Fruit fly (Drosophila melanogaster) whole organism, embryonic: Measurements from ENCODE around the gene CG5986.

Experiments
- Antp ChIP-seq: fragments of 200-800 bp; sonication (Bioruptor generic); optimal IDR thresholded peaks from 3 replicates; lab custom pipeline; 2016; ENCODE audit warnings: missing biosample characterization, missing genetic modification characterization
- CG10267 ChIP-seq: fragments of 200-800 bp; sonication (Bioruptor generic); optimal IDR thresholded peaks from 2 replicates; lab custom pipeline; 2018; ENCODE audit warnings: missing biosample characterization, mild to moderate bottlenecking, missing genetic modification characterization, moderate library complexity
- CG10543 ChIP-seq: fragments of 200-800 bp; sonication (Bioruptor generic); optimal IDR thresholded peaks from 3 replicates; lab custom pipeline; 2017; ENCODE audit warnings: missing biosample characterization, mild to moderate bottlenecking, missing genetic modification characterization, moderate library complexity
- CG10959 ChIP-seq: fragments of 200-800 bp; sonication (Bioruptor generic); IDR thresholded peaks from 2 replicates; pipeline ENCODE4 v1.3.6; 2022; ENCODE audit warnings: missing biosample characterization, missing genetic modification characterization
- CG11093 ChIP-seq: fragments of 200-800 bp; sonication (Bioruptor generic); IDR thresholded peaks from 3 replicates; pipeline ENCODE4 v1.3.6; 2022; ENCODE audit warnings: missing biosample characterization, missing genetic modification characterization
- CG13624 ChIP-seq: fragments of 200-800 bp; sonication (Bioruptor generic); optimal IDR thresholded peaks from 2 replicates; lab custom pipeline; 2016; ENCODE audit warnings: missing biosample characterization, missing genetic modification characterization
- CG1647 ChIP-seq: fragments of 200-800 bp; sonication (Bioruptor generic); optimal IDR thresholded peaks from 3 replicates; lab custom pipeline; 2016; ENCODE audit warnings: missing biosample characterization, missing genetic modification characterization
- CG16779 ChIP-seq: fragments of 200-800 bp; sonication (Bioruptor generic); IDR thresholded peaks from 2 replicates; pipeline ENCODE4 v1.3.6; 2022; ENCODE audit warnings: missing biosample characterization, missing genetic modification characterization
- CG16813 ChIP-seq: fragments of 200-800 bp; sonication (Bioruptor generic); IDR thresholded peaks from 3 replicates; pipeline ENCODE4 v1.3.6; 2022; ENCODE audit warnings: missing biosample characterization, missing genetic modification characterization; ENCODE audit not compliant: partially characterized antibody
- CG2116 ChIP-seq: fragments of 200-800 bp; sonication (Bioruptor generic); optimal IDR thresholded peaks from 3 replicates; lab custom pipeline; 2018; ENCODE audit warnings: missing biosample characterization, mild to moderate bottlenecking, missing genetic modification characterization
- CG2120 ChIP-seq: fragments of 200-800 bp; sonication (Bioruptor generic); optimal IDR thresholded peaks from 3 replicates; lab custom pipeline; 2016; ENCODE audit warnings: missing biosample characterization, missing genetic modification characterization
- CG3065 ChIP-seq: fragments of 200-800 bp; sonication (Bioruptor generic); optimal IDR thresholded peaks from 2 replicates; lab custom pipeline; 2016; ENCODE audit warnings: missing biosample characterization, missing genetic modification characterization
- CG4424 ChIP-seq: fragments of 200-800 bp; sonication (Bioruptor generic); optimal IDR thresholded peaks from 3 replicates; lab custom pipeline; 2016; ENCODE audit warnings: missing biosample characterization, missing genetic modification characterization
- CG4730 ChIP-seq: fragments of 200-800 bp; sonication (Bioruptor generic); IDR thresholded peaks from 2 replicates; pipeline ENCODE4 v1.3.6; 2022; ENCODE audit warnings: missing biosample characterization, missing genetic modification characterization
- CG6272 ChIP-seq: fragments of 200-800 bp; sonication (Bioruptor generic); IDR thresholded peaks from 2 replicates; pipeline ENCODE4 v1.3.6; 2022; ENCODE audit warnings: missing biosample characterization, missing genetic modification characterization
- CG6689 ChIP-seq: fragments of 200-800 bp; sonication (Bioruptor generic); IDR thresholded peaks from 2 replicates; pipeline ENCODE4 v1.3.6; 2022; ENCODE audit warnings: missing biosample characterization, missing genetic modification characterization
- CG6765 ChIP-seq: fragments of 200-800 bp; sonication (Bioruptor generic); optimal IDR thresholded peaks from 3 replicates; lab custom pipeline; 2017; ENCODE audit warnings: missing biosample characterization, mild to moderate bottlenecking, missing genetic modification characterization
- CG9727 ChIP-seq: fragments of 200-800 bp; sonication (Bioruptor generic); optimal IDR thresholded peaks from 3 replicates; lab custom pipeline; 2017; ENCODE audit warnings: missing biosample characterization, mild to moderate bottlenecking, missing genetic modification characterization
- CG9797 ChIP-seq: fragments of 200-800 bp; sonication (Bioruptor generic); optimal IDR thresholded peaks from 3 replicates; lab custom pipeline; 2018; ENCODE audit warnings: missing biosample characterization, mild to moderate bottlenecking, missing genetic modification characterization
- CHES-1-like ChIP-seq: fragments of 200-800 bp; sonication (Bioruptor generic); optimal IDR thresholded peaks from 2 replicates; lab custom pipeline; 2016; ENCODE audit warnings: missing biosample characterization, missing genetic modification characterization
- CTCF ChIP-seq: fragments of 200-800 bp; sonication (Bioruptor generic); optimal IDR thresholded peaks from 2 replicates; lab custom pipeline; 2017; ENCODE audit warnings: missing biosample characterization, mild to moderate bottlenecking, missing genetic modification characterization, moderate library complexity
- Dad ChIP-seq: fragments of 200-800 bp; sonication (Bioruptor generic); optimal IDR thresholded peaks from 3 replicates; lab custom pipeline; 2016; ENCODE audit warnings: missing biosample characterization, missing genetic modification characterization
- Dp ChIP-seq: fragments of 200-800 bp; sonication (Bioruptor generic); optimal IDR thresholded peaks from 2 replicates; lab custom pipeline; 2018; ENCODE audit warnings: missing biosample characterization, mild to moderate bottlenecking, missing genetic modification characterization, moderate library complexity
- E2f2 ChIP-seq: fragments of 200-800 bp; sonication (Bioruptor generic); IDR thresholded peaks from 2 replicates; pipeline ENCODE4 v1.3.6; 2022; ENCODE audit warnings: missing biosample characterization, missing genetic modification characterization
- Ets97D ChIP-seq: fragments of 200-800 bp; sonication (Bioruptor generic); optimal IDR thresholded peaks from 3 replicates; lab custom pipeline; 2016; ENCODE audit warnings: missing biosample characterization, missing genetic modification characterization
- Fer3 ChIP-seq: fragments of 200-800 bp; sonication (Bioruptor generic); optimal IDR thresholded peaks from 2 replicates; lab custom pipeline; 2018; ENCODE audit warnings: missing biosample characterization, mild to moderate bottlenecking, missing genetic modification characterization, moderate library complexity
- H2.0 ChIP-seq: fragments of 200-800 bp; sonication (Bioruptor generic); IDR thresholded peaks from 2 replicates; pipeline ENCODE4 v1.3.6; 2022; ENCODE audit warnings: missing biosample characterization, missing genetic modification characterization
- HmgZ ChIP-seq: fragments of 200-800 bp; sonication (Bioruptor generic); optimal IDR thresholded peaks from 2 replicates; lab custom pipeline; 2018; ENCODE audit warnings: missing biosample characterization, mild to moderate bottlenecking, missing genetic modification characterization
- Max ChIP-seq: fragments of 200-800 bp; sonication (Bioruptor generic); optimal IDR thresholded peaks from 2 replicates; lab custom pipeline; 2016; ENCODE audit warnings: missing biosample characterization, mild to moderate bottlenecking, missing genetic modification characterization
- Mrtf ChIP-seq: fragments of 200-800 bp; sonication (Bioruptor generic); IDR thresholded peaks from 3 replicates; pipeline ENCODE4 v1.3.6; 2022; ENCODE audit warnings: missing biosample characterization, missing genetic modification characterization
- Nf-YC ChIP-seq: fragments of 200-800 bp; optimal IDR thresholded peaks from 3 replicates; lab custom pipeline; 2019; ENCODE audit warnings: missing biosample characterization, mild to moderate bottlenecking, missing genetic modification characterization, moderate library complexity
- Usf ChIP-seq: fragments of 200-800 bp; sonication (Bioruptor generic); optimal IDR thresholded peaks from 2 replicates; lab custom pipeline; 2017; ENCODE audit warnings: missing genotype, missing biosample characterization, missing genetic modification characterization
- YL-1 ChIP-seq: fragments of 200-800 bp; sonication (Bioruptor generic); optimal IDR thresholded peaks from 3 replicates; lab custom pipeline; 2017; ENCODE audit warnings: missing biosample characterization, mild to moderate bottlenecking, missing genetic modification characterization
- bowl ChIP-seq: fragments of 200-800 bp; sonication (Bioruptor generic); IDR thresholded peaks from 2 replicates; pipeline ENCODE4 v1.3.6; 2022; ENCODE audit warnings: missing biosample characterization, missing genetic modification characterization
- crc ChIP-seq: fragments of 200-800 bp; sonication (Bioruptor generic); optimal IDR thresholded peaks from 2 replicates; lab custom pipeline; 2016; ENCODE audit warnings: missing biosample characterization, missing genetic modification characterization
- fd3F ChIP-seq: fragments of 200-800 bp; sonication (Bioruptor generic); optimal IDR thresholded peaks from 2 replicates; lab custom pipeline; 2018; ENCODE audit warnings: missing biosample characterization, mild to moderate bottlenecking, missing genetic modification characterization, moderate library complexity
- fd64A ChIP-seq: fragments of 200-800 bp; sonication (Bioruptor generic); optimal IDR thresholded peaks from 3 replicates; lab custom pipeline; 2018; ENCODE audit warnings: missing biosample characterization, mild to moderate bottlenecking, missing genetic modification characterization
- gem ChIP-seq: fragments of 200-800 bp; sonication (Bioruptor generic); optimal IDR thresholded peaks from 2 replicates; lab custom pipeline; 2019; ENCODE audit warnings: missing biosample characterization, mild to moderate bottlenecking, missing genetic modification characterization, moderate library complexity
- grn ChIP-seq: fragments of 200-800 bp; sonication (Bioruptor generic); optimal IDR thresholded peaks from 3 replicates; lab custom pipeline; 2017; ENCODE audit warnings: missing biosample characterization, missing genetic modification characterization
- gro ChIP-seq: fragments of 200-800 bp; sonication (Bioruptor generic); optimal IDR thresholded peaks from 2 replicates; lab custom pipeline; 2016; ENCODE audit warnings: missing biosample characterization, missing genetic modification characterization
- lola ChIP-seq, 3 experiments: fragments of >200 bp in 2 of 3; fragments of 200-800 bp in 1 of 3; sonication (Bioruptor generic) in 1 of 3; optimal IDR thresholded peaks; 2 replicates each; lab custom pipeline; 2017 to 2019; ENCODE audit warnings: missing biosample characterization in 3 of 3, missing genetic modification characterization in 3 of 3, mild to moderate bottlenecking in 1 of 3, moderate library complexity in 1 of 3
- lov ChIP-seq, 2 experiments: fragments of 200-800 bp in 1 of 2; fragments of >200 bp in 1 of 2; sonication (Bioruptor generic) in 1 of 2; IDR thresholded peaks in 1 of 2; optimal IDR thresholded peaks in 1 of 2; 2 replicates in 1 of 2; 3 replicates in 1 of 2; pipeline versions ENCODE4 v1.3.6 to Lab custom; 2017 to 2022; ENCODE audit warnings: missing biosample characterization in 1 of 2, missing genetic modification characterization in 1 of 2
- nerfin-2 ChIP-seq: fragments of 200-800 bp; sonication (Bioruptor generic); IDR thresholded peaks from 2 replicates; pipeline ENCODE4 v1.3.6; 2022; ENCODE audit warnings: missing biosample characterization, missing genetic modification characterization; ENCODE audit not compliant: partially characterized antibody
- pho ChIP-seq: fragments of 200-800 bp; sonication (Bioruptor generic); optimal IDR thresholded peaks from 2 replicates; lab custom pipeline; 2016; ENCODE audit warnings: missing biosample characterization, missing genetic modification characterization
- ranshi ChIP-seq: fragments of 200-800 bp; sonication (Bioruptor generic); IDR thresholded peaks from 2 replicates; pipeline ENCODE4 v1.3.6; 2022; ENCODE audit warnings: missing biosample characterization, missing genetic modification characterization
- sob ChIP-seq: fragments of 200-800 bp; sonication (Bioruptor generic); IDR thresholded peaks from 2 replicates; pipeline ENCODE4 v1.3.6; 2022; ENCODE audit warnings: missing biosample characterization, missing genetic modification characterization
- stwl ChIP-seq: fragments of 200-800 bp; sonication (Bioruptor generic); optimal IDR thresholded peaks from 3 replicates; lab custom pipeline; 2018; ENCODE audit warnings: missing biosample characterization, mild to moderate bottlenecking, missing genetic modification characterization, moderate library complexity
- trem ChIP-seq: fragments of 200-800 bp; optimal IDR thresholded peaks from 3 replicates; lab custom pipeline; 2019; ENCODE audit warnings: missing biosample characterization, mild to moderate bottlenecking, missing genetic modification characterization, moderate library complexity
- trh ChIP-seq: fragments of 200-800 bp; sonication (Bioruptor generic); optimal IDR thresholded peaks from 2 replicates; lab custom pipeline; 2016; ENCODE audit warnings: missing biosample characterization, missing genetic modification characterization
- vvl ChIP-seq: fragments of 200-800 bp; sonication (Bioruptor generic); IDR thresholded peaks from 2 replicates; pipeline ENCODE4 v1.3.6; 2022; ENCODE audit warnings: missing biosample characterization, missing genetic modification characterization

CG5986 gene

DNA sequence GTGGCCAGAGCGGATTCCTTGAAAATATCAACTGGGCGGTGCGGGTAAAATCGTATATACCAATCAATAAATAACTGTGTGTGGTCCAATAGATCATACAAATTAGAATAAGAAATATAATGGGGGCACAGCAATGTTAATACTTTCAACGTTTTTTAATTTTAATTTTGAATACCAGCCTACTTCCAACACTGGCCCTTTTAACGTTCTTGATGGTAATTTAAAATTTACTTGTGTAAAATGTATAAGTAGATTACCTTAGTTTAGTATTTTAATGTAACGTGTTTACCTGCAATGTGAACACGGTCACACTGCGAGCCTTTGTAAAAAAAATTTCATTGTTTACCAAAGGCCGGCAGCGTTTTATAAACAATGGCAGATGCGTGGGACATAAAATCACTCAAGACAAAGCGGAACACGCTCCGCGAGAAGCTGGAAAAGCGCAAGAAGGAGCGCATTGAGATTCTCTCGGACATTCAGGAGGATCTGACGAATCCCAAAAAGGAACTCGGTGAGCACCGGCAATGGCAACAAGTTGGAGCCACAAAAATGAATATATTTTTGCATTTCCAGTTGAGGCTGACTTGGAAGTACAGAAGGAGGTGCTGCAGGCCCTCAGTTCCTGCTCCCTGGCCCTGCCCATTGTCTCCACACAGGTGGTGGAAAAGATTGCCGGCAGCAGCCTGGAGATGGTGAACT, 15.6 kb upstream of the CG5986 start, which contains the start of the genes KrT95D and Mettl3 (continued):
- TF ChIP-seq H2.0 (no peak), lov (optimal IDR thresholded peaks at IDR 0.05; lab: Kevin White, UChicago) (no peak), lov (GFP tag; IDR thresholded peaks at IDR 0.05; lab: Robert Waterston, UW) (no peak), fd3F (no peak), vvl (GFP tag; lab: Robert Waterston, UW) (peak; percentile 42; the same call in 1 of the 2 replicates), Mrtf (GFP tag; lab: Robert Waterston, UW) (no peak), crc (GFP tag; lab: Kevin White, UChicago) (no peak), CG2116 (GFP tag; lab: Kevin White, UChicago) (peak; percentile 62), CG4424 (GFP tag; lab: Kevin White, UChicago) (peak; percentile 25), CG2120 (GFP tag; lab: Kevin White, UChicago) (peak; percentile 30), CG16813 (GFP tag; lab: Robert Waterston, UW) (peak; percentile 24; the same call in 2 of the 3 replicates), CG9797 (GFP tag; lab: Kevin White, UChicago) (peak; percentile 96), pho (GFP tag; lab: Kevin White, UChicago) (peak; percentile 14), E2f2 (GFP tag; lab: Robert Waterston, UW) (peak; percentile 56), Max (peak; percentile 46), Ets97D (GFP tag; lab: Kevin White, UChicago) (peak; percentile 77), CG13624 (GFP tag; lab: Kevin White, UChicago) (no peak), CHES-1-like (GFP tag; lab: Kevin White, UChicago) (peak; percentile 65), HmgZ (peak; percentile 35), Nf-YC (tag; lab: Kevin White, UChicago) (peak; percentile 27), CG10959 (GFP tag; lab: Robert Waterston, UW) (no peak), stwl (peak; percentile 93), CG1647 (GFP tag; lab: Kevin White, UChicago) (no peak), Dad (GFP tag; lab: Kevin White, UChicago) (peak; percentile 10), nerfin-2 (no peak), CG10543 (GFP tag; lab: Kevin White, UChicago) (peak; percentile 12), gem (tag; lab: Kevin White, UChicago) (peak; percentile 32), CG6689 (GFP tag; lab: Robert Waterston, UW) (0 out of 2 replicates have a peak, but pooled peaks have one; percentile 4), Usf (GFP tag; lab: Kevin White, UChicago) (no peak), ranshi (GFP tag; lab: Robert Waterston, UW) (no peak), Dp (peak; percentile 45), Fer3 (tag; lab: Kevin White, UChicago) (no peak), bowl (GFP tag; lab: Robert Waterston, UW) (no peak), CTCF (GFP tag; lab: Kevin White, UChicago) (peak; percentile 60), grn (GFP tag; lab: Kevin White, UChicago) (no peak), trem (peak; percentile 73), CG3065 (peak; percentile 7), gro (GFP tag; lab: Kevin White, UChicago) (peak; percentile 22), CG4730 (GFP tag; lab: Robert Waterston, UW) (no peak), CG6765 (GFP tag; lab: Kevin White, UChicago) (no peak), CG6272 (GFP tag; lab: Robert Waterston, UW) (no peak), trh (GFP tag; lab: Kevin White, UChicago) (no peak), lola (GFP tag; optimal IDR thresholded peaks at IDR 0.05; lab: Kevin White, UChicago) (peak in 1 of 3 experiments; percentile 19), fd64A (GFP tag; lab: Kevin White, UChicago) (no peak), Antp (GFP tag; lab: Kevin White, UChicago) (no peak), CG16779 (GFP tag; lab: Robert Waterston, UW) (no peak), sob (0 out of 2 replicates have a peak, but pooled peaks have one; percentile 47), YL-1 (GFP tag; lab: Kevin White, UChicago) (peak; percentile 28), CG9727 (GFP tag; lab: Kevin White, UChicago) (no peak), CG11093 (no peak), CG10267 (tag; lab: Kevin White, UChicago) (peak; percentile 83)
